Worm (Caenorhabditis elegans) whole organism, L1 larva: Measurements from ENCODE around the gene secs-1.
A peak's percentile ranks its signal among the peaks of the same experiment; 100 is the strongest.

Experiments used
- C04F5.9 ChIP-seq: sonication (generic microtip); optimal IDR thresholded peaks from 2 replicates; lab custom pipeline; 2016; ENCODE audit warnings: missing genetic modification characterization, missing compliant biosample characterization
- aha-1 ChIP-seq: fragments of 150-350 bp; optimal IDR thresholded peaks from 2 replicates; lab custom pipeline; 2014; ENCODE audit warnings: missing biosample characterization, missing genetic modification characterization
- aly-2 ChIP-seq: fragments of 150-350 bp; optimal IDR thresholded peaks from 2 replicates; lab custom pipeline; 2014; ENCODE audit warnings: missing biosample characterization, missing genetic modification characterization
- ama-1 ChIP-seq: fragments of 150-350 bp; optimal IDR thresholded peaks from 2 replicates; lab custom pipeline; 2014
- blmp-1 ChIP-seq: fragments of 150-350 bp; optimal IDR thresholded peaks from 2 replicates; lab custom pipeline; 2014; ENCODE audit warnings: missing biosample characterization, missing genetic modification characterization
- ceh-8 ChIP-seq: fragments of 200-800 bp; sonication (Bioruptor generic); optimal IDR thresholded peaks from 2 replicates; lab custom pipeline; 2018; ENCODE audit warnings: mild to moderate bottlenecking, missing genetic modification characterization, moderate library complexity, missing compliant biosample characterization
- ceh-82 ChIP-seq, 3 experiments: fragments of 150-350 bp in 1 of 3; sonication (generic microtip) in 2 of 3; optimal IDR thresholded peaks; 2 replicates each; lab custom pipeline; 2014 to 2017; ENCODE audit warnings: missing biosample characterization in 3 of 3, missing genetic modification characterization in 3 of 3
- ces-1 ChIP-seq: fragments of 150-350 bp; optimal IDR thresholded peaks from 2 replicates; lab custom pipeline; 2014; ENCODE audit warnings: missing biosample characterization, missing genetic modification reagents, missing genetic modification characterization
- dpl-1 ChIP-seq, 3 experiments: fragments of 150-350 bp in 2 of 3; sonication (generic microtip) in 1 of 3; optimal IDR thresholded peaks; 2 replicates each; lab custom pipeline; 2014 to 2017; ENCODE audit warnings: missing biosample characterization in 3 of 3, missing genetic modification characterization in 3 of 3, missing genetic modification reagents in 3 of 3
- dsc-1 ChIP-seq: sonication (generic microtip); optimal IDR thresholded peaks from 2 replicates; lab custom pipeline; 2016; ENCODE audit warnings: mild to moderate bottlenecking, missing genetic modification characterization, missing compliant biosample characterization
- efl-1 ChIP-seq, 4 experiments: fragments of 150-350 bp; optimal IDR thresholded peaks in 3 of 4; peaks in 1 of 4; 1 replicate in 1 of 4; 2 replicates in 3 of 4; lab custom pipeline; 2014; ENCODE audit warnings: missing biosample characterization in 2 of 4, missing genetic modification characterization in 2 of 4, missing genetic modification reagents in 2 of 4
- egl-13 ChIP-seq: sonication (generic microtip); optimal IDR thresholded peaks from 2 replicates; lab custom pipeline; 2016; ENCODE audit warnings: missing genotype, missing genetic modification reagents, missing genetic modification characterization, missing compliant biosample characterization
- fkh-10 ChIP-seq: sonication (generic microtip); optimal IDR thresholded peaks from 2 replicates; lab custom pipeline; 2017; ENCODE audit warnings: missing biosample characterization, missing genetic modification reagents, missing genetic modification characterization
- irx-1 ChIP-seq: sonication (generic microtip); optimal IDR thresholded peaks from 2 replicates; lab custom pipeline; 2016; ENCODE audit warnings: missing genetic modification characterization, missing compliant biosample characterization
- lin-14 ChIP-seq: fragments of 200-800 bp; sonication (Bioruptor generic); optimal IDR thresholded peaks from 2 replicates; lab custom pipeline; 2018; ENCODE audit warnings: mild to moderate bottlenecking, missing genetic modification characterization, moderate library complexity, missing compliant biosample characterization
- mdl-1 ChIP-seq, 2 experiments: fragments of 150-350 bp; optimal IDR thresholded peaks; 2 replicates each; lab custom pipeline; 2014 to 2017; ENCODE audit warnings: missing biosample characterization in 2 of 2, missing genetic modification characterization in 2 of 2, inconsistent platforms in 1 of 2
- mef-2 ChIP-seq: fragments of 150-350 bp; optimal IDR thresholded peaks from 2 replicates; lab custom pipeline; 2014; ENCODE audit warnings: missing biosample characterization, missing genetic modification characterization
- mep-1 ChIP-seq: fragments of 150-350 bp; optimal IDR thresholded peaks from 2 replicates; lab custom pipeline; 2014; ENCODE audit warnings: missing biosample characterization, missing genetic modification characterization
- nhr-12 ChIP-seq: sonication (generic microtip); optimal IDR thresholded peaks from 2 replicates; lab custom pipeline; 2017; ENCODE audit warnings: missing biosample characterization, missing genetic modification characterization
- nhr-20 ChIP-seq: sonication (generic microtip); optimal IDR thresholded peaks from 2 replicates; lab custom pipeline; 2016; ENCODE audit warnings: mild to moderate bottlenecking, missing genetic modification characterization, missing compliant biosample characterization
- nhr-237 ChIP-seq: fragments of 150-350 bp; optimal IDR thresholded peaks from 2 replicates; lab custom pipeline; 2014; ENCODE audit warnings: missing biosample characterization, missing genetic modification characterization
- nhr-28 ChIP-seq: fragments of 150-350 bp; optimal IDR thresholded peaks from 2 replicates; lab custom pipeline; 2014; ENCODE audit warnings: missing biosample characterization, missing genetic modification characterization
- nhr-76 ChIP-seq: sonication (generic microtip); optimal IDR thresholded peaks from 2 replicates; lab custom pipeline; 2017; ENCODE audit warnings: missing biosample characterization, missing genetic modification characterization
- nhr-77 ChIP-seq: fragments of 150-350 bp; optimal IDR thresholded peaks from 2 replicates; lab custom pipeline; 2014; ENCODE audit warnings: missing biosample characterization, missing genetic modification characterization
- nhr-84 ChIP-seq: sonication (generic microtip); optimal IDR thresholded peaks from 2 replicates; lab custom pipeline; 2017; ENCODE audit warnings: missing biosample characterization, missing genetic modification characterization
- nhr-85 ChIP-seq: sonication (generic microtip); peaks from one replicate; lab custom pipeline; 2016; ENCODE audit warnings: missing genetic modification characterization, inconsistent platforms, missing compliant biosample characterization
- pax-3 ChIP-seq: fragments of 200-800 bp; sonication (Bioruptor generic); optimal IDR thresholded peaks from 2 replicates; lab custom pipeline; 2018; ENCODE audit warnings: mild to moderate bottlenecking, missing genetic modification characterization, moderate library complexity, missing compliant biosample characterization
- skn-1 ChIP-seq: fragments of 150-350 bp; optimal IDR thresholded peaks from 2 replicates; lab custom pipeline; 2014; ENCODE audit warnings: missing biosample characterization, missing genetic modification characterization
- snpc-4 ChIP-seq: fragments of 150-350 bp; optimal IDR thresholded peaks from 2 replicates; lab custom pipeline; 2014; ENCODE audit warnings: missing biosample characterization, missing genetic modification characterization
- snu-23 ChIP-seq: sonication (generic microtip); optimal IDR thresholded peaks from 2 replicates; lab custom pipeline; 2016; ENCODE audit warnings: missing genetic modification characterization, missing compliant biosample characterization
- swsn-7 ChIP-seq: sonication (generic microtip); optimal IDR thresholded peaks from 2 replicates; lab custom pipeline; 2016; ENCODE audit warnings: missing genetic modification characterization, missing compliant biosample characterization
- tbx-2 ChIP-seq: sonication (generic microtip); optimal IDR thresholded peaks from 2 replicates; lab custom pipeline; 2016; ENCODE audit warnings: missing genetic modification characterization, missing compliant biosample characterization
- unc-130 ChIP-seq: fragments of 150-350 bp; optimal IDR thresholded peaks from 2 replicates; lab custom pipeline; 2017; ENCODE audit warnings: missing biosample characterization, missing genetic modification characterization, inconsistent platforms
- unc-62 ChIP-seq: fragments of 150-350 bp; optimal IDR thresholded peaks from 2 replicates; lab custom pipeline; 2014; ENCODE audit warnings: missing biosample characterization, missing genetic modification reagents, missing genetic modification characterization
- unc-98 ChIP-seq: fragments of 200-800 bp; sonication (Bioruptor generic); IDR thresholded peaks from 2 replicates; pipeline ENCODE4 v1.3.6; 2022; ENCODE audit warnings: missing genetic modification characterization, missing compliant biosample characterization
- zag-1 ChIP-seq: fragments of 150-350 bp; optimal IDR thresholded peaks from 2 replicates; lab custom pipeline; 2014; ENCODE audit warnings: missing biosample characterization, missing genetic modification characterization
- zip-4 ChIP-seq: fragments of 200-800 bp; sonication (Bioruptor generic); optimal IDR thresholded peaks from 2 replicates; lab custom pipeline; 2018; ENCODE audit warnings: mild to moderate bottlenecking, missing genetic modification characterization, moderate library complexity, missing compliant biosample characterization
- ztf-4 ChIP-seq: fragments of 150-350 bp; optimal IDR thresholded peaks from 2 replicates; lab custom pipeline; 2014; ENCODE audit warnings: missing biosample characterization, missing genetic modification characterization

Gene secs-1

DNA sequence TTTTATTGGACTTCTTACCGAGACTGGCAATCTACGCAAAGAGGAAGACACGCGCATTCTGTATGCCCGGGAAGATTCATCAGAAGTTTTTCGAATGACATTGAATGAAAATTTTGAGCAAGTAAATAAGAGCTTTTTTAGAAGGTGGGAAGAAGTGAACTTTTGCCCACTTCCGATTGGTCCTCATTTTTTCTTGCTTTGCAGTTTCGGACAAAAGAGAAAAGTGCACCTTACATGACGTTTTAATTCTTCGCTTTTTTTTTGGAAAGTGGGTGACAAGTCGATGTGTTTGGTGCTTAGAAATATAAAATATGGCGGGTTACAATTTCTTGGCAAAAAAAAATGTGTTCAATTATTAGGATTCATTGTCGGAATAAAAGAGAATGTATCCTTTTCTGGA lies at the start of gene secs-1:
Gene secs-1, minus strand, starts transcription at position 101 of the 400 bp plus-strand sequence.
- TF ChIP-seq blmp-1 (tag; lab: Kevin White, UChicago): no peak
- no peak for TF ChIP-seq unc-62 (GFP tag; lab: Kevin White, UChicago)
- no peak for TF ChIP-seq dpl-1 (GFP tag; optimal IDR thresholded peaks at IDR 0.05; lab: Kevin White, UChicago)
- no peak for TF ChIP-seq nhr-76
- TF ChIP-seq ceh-8 (GFP tag; lab: Kevin White, UChicago): no peak
- no peak for TF ChIP-seq lin-14 (GFP tag; lab: Kevin White, UChicago)
- no peak for TF ChIP-seq nhr-12 (tag; lab: Kevin White, UChicago)
- no peak for TF ChIP-seq mep-1 (tag; lab: Kevin White, UChicago)
- TF ChIP-seq snpc-4 (tag; lab: Kevin White, UChicago): no peak
- TF ChIP-seq irx-1: no peak
- no peak for TF ChIP-seq skn-1 (tag; lab: Kevin White, UChicago)
- TF ChIP-seq snu-23 (GFP tag; lab: Kevin White, UChicago): no peak
- TF ChIP-seq zip-4 (GFP tag; lab: Kevin White, UChicago): no peak
- TF ChIP-seq nhr-85 (tag; lab: Kevin White, UChicago): no peak
- no peak for TF ChIP-seq aly-2
- TF ChIP-seq aha-1 (tag; lab: Kevin White, UChicago): no peak
- TF ChIP-seq mdl-1 (tag; optimal IDR thresholded peaks at IDR 0.05; lab: Kevin White, UChicago): no peak
- no peak for TF ChIP-seq efl-1 (optimal IDR thresholded peaks at IDR 0.05; lab: Kevin White, UChicago)
- TF ChIP-seq efl-1 (GFP tag; optimal IDR thresholded peaks at IDR 0.05 in 1 of 2; lab: Kevin White, UChicago): no peak
- no peak for TF ChIP-seq C04F5.9 (tag; lab: Kevin White, UChicago)

DNA sequence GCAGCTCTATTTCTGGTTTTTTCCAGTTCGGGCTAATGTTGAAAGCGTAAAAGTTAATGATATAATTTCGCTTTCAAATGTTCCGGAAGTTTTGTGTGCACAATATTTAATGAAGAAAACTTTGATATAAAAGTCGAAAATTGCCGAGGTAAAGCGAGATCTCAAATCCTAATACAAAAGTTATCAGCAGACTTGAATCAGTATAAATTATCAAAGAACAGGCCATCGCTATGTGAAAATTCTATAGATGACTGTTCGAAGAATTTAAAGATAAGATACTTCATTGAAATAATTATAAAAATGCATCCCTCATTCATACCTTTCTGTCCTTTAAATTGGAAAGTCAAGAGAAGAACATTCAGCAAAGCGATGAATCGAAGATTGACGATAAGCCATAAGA lies 42.6 kb upstream of the secs-1 start, which contains the start of gene C29A12.6:
Gene C29A12.6, plus strand, starts transcription at position 301 of the 400 bp plus-strand sequence.
- TF ChIP-seq nhr-84 (tag; lab: Kevin White, UChicago): no peak
- no peak for TF ChIP-seq fkh-10 (GFP tag; lab: Kevin White, UChicago)

DNA sequence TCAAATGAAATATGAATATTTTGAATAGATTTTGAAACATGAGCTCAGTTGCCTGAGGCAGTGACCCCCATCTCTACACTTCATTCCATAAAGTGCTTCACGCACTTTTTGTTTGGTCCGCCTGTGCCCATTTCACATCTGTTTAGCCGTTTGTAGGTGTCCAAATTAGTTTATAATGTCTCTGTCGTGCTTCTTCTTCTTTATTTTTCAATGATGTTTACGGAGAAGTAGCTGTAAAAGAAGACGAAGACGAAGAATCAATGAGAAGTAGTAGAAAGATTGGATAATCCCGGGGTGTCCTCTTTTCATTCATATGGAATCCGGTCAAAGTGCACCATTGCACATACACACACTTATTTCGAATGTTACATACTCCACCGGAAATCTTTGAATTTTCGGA lies 35.1 kb upstream of the secs-1 start:
- no peak for TF ChIP-seq tbx-2 (tag; lab: Kevin White, UChicago)
- no peak for TF ChIP-seq pax-3 (tag; lab: Kevin White, UChicago)
- peak; percentile 8 for TF ChIP-seq lin-14 (GFP tag; lab: Kevin White, UChicago)
- no peak for TF ChIP-seq ztf-4 (tag; lab: Kevin White, UChicago)

DNA sequence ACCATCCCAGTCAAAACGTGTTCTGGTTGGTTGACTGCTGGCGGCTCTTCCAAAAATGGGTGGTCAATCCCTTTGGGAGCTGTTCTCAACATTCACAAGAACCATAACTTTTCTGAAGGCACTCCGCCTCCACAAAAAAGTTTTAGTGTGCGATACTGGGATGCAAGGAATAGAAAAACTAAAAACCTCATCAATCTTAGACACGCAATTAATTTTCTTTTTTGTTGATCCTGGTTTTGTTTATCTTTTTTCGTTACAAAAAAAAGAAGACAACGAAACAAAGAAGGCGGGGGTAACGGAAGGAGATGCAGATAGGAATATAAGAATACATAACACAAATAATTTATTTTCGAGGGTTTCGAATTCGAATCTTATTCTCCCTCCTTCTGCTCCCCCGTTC lies 33.9 kb upstream of the secs-1 start:
- TF ChIP-seq egl-13 (no peak), lin-14 (GFP tag; lab: Kevin White, UChicago) (peak; percentile 27)

DNA sequence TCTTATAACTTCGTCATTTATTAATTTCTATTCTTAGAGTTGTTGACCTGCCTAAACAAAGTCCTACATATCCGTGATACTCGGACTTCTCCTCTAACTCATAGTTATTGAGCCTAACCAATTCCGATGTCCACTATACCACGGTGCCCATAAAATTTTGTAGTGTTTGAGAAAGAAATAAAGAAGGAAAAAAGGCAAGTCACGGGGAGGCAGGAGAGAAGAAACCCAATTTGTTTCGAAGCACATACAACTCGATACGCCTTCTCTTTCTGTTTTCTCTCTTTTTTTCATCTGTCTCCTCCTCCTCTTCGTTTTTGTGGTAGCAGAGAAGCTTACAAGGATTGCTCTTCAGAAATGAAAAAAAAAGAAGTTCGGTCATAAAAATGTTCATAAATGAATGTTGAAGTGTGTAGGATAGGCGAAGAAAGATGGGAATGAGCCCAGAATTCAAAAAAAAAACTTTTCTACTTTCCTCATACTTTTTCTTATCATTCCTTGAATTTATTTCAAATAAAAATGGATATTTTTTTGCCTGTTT lies 30.5 kb upstream of the secs-1 start:
- TF ChIP-seq blmp-1 (tag; lab: Kevin White, UChicago) (no peak), mef-2 (tag; lab: Kevin White, UChicago) (no peak), ztf-4 (tag; lab: Kevin White, UChicago) (no peak), fkh-10 (GFP tag; lab: Kevin White, UChicago) (peak; percentile 15), ceh-82 (tag; optimal IDR thresholded peaks at IDR 0.05; lab: Kevin White, UChicago) (no peak), dsc-1 (tag; lab: Kevin White, UChicago) (no peak), ama-1 (lab: Kevin White, UChicago) (no peak), swsn-7 (tag; lab: Kevin White, UChicago) (no peak), lin-14 (GFP tag; lab: Kevin White, UChicago) (peak; percentile 62), unc-130 (tag; lab: Kevin White, UChicago) (no peak), mdl-1 (tag; optimal IDR thresholded peaks at IDR 0.05; lab: Kevin White, UChicago) (no peak), irx-1 (no peak), zag-1 (no peak), nhr-28 (no peak), nhr-77 (no peak), snu-23 (GFP tag; lab: Kevin White, UChicago) (no peak), nhr-20 (no peak), mep-1 (tag; lab: Kevin White, UChicago) (peak; percentile 8), snpc-4 (tag; lab: Kevin White, UChicago) (no peak), ces-1 (GFP tag; lab: Kevin White, UChicago) (no peak), nhr-237 (tag; lab: Kevin White, UChicago) (no peak), unc-98 (GFP tag; lab: Robert Waterston, UW) (no peak), dpl-1 (GFP tag; optimal IDR thresholded peaks at IDR 0.05; lab: Kevin White, UChicago) (no peak)
